Worm (Caenorhabditis elegans): ENCODE results near the gene aexr-3.

aexr-3 gene

DNA sequence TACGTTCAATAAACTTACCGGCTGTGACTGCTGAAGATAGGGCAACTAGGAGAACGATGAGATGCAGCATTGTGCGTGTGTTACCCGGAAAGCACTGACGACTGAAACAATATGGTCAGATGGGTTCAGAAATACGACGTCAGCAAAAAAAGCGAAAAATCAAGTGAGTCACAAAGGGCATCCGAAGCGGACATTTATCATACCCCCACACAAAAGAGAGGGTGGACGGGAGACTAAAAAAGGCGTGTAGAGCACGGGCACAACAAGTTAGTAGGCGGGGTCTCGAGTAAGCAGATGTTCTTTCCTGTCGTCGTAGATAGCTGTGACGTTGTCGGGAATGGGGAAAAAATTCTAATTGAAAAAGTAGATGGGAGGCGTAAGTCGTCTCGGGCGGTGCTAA is 41.6 kb downstream of the aexr-3 start, which contains the start of gene nlp-14:
Gene nlp-14, minus strand, starts transcription at position 101 of the 400 bp plus-strand sequence.
- TF ChIP-seq mxl-3 (GFP tag; optimal IDR thresholded peaks at IDR 0.05) (no peak), aha-1 (tag) (peak; percentile 75)

DNA sequence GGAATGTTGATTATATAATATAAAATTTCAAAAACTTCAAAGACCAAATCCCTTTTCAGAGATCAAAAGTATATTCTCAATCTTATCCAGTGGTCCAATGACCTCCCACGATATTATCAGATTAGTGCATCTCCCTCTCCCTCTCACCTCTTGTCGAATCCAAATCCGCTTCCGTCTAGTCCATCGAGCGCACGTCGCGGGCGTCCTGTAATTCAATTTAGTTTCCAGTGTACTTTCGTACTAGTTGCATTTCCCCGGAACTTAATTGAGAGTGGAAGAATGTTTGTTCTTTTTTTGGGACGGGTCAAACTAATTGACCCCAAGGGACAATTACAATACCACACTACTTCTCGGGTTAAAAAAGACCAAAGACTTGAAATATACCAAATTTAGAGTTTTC is 42.2 kb downstream of the aexr-3 start:
- TF ChIP-seq ztf-7 (tag; optimal IDR thresholded peaks at IDR 0.05), result no peak
- TF ChIP-seq lsy-2 (tag; optimal IDR thresholded peaks at IDR 0.05), result peak in 1 of 2 experiments; percentile 5
- TF ChIP-seq ces-1 (GFP tag; optimal IDR thresholded peaks at IDR 0.05), result peak; percentile 85
- no peak for TF ChIP-seq F37D6.2 (tag; optimal IDR thresholded peaks at IDR 0.05)
- no peak for TF ChIP-seq fkh-10 (GFP tag; optimal IDR thresholded peaks at IDR 0.05)
- 0 out of 2 replicates have a peak, but pooled peaks have one; percentile 21 for TF ChIP-seq F26F4.8 (GFP tag; conservative IDR thresholded peaks at IDR 0.05)

DNA sequence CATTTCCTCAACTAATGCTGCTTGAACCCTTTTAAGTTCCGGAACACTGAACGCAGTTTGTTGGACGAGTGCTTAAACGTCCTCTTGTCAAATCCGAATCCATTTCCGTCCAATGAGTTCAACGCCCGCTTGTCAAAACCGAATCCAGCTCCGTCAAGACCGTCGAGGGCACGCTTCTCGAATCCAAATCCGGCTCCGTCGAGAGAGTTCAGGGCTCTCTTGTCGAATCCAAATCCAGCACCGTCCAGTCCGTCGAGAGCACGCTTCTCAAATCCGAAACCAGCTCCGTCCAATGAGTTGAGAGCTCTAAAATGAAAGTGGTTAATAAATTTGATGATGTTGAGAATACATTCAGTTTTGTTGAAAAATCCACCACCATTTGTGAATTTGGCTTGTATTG is 43.2 kb downstream of the aexr-3 start:
- TF ChIP-seq madf-5 (GFP tag; IDR thresholded peaks at IDR 0.05) (no peak), set-16 (GFP tag; IDR thresholded peaks at IDR 0.05) (peak; percentile 52), mdt-29 (GFP tag; IDR thresholded peaks at IDR 0.05) (0 out of 2 replicates have a peak, but pooled peaks have one; percentile 10)

DNA sequence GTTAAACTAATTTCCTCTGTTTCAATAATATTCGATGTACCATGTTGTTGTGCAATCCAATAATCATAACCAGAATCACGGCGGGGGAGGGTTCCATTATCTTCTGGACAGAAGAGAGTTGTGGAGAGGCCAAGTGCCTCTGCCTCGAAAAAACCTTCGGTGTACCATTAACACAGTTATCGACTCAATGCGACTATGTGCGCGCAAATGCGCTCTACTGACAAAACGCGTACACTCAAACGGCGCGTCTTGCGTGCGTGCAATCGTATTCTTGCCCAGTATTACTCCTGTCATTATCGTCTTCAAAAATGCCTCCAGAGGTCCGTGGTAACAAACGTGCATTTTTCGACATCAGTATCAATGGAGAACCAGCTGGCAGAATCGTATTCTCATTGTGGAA is 49.9 kb downstream of the aexr-3 start, which contains the start of gene cyn-8:
Gene cyn-8, plus strand, starts transcription at position 217 of the 400 bp plus-strand sequence.
- TF ChIP-seq pqm-1 (tag; optimal IDR thresholded peaks at IDR 0.05) (peak; percentile 25), hmg-1.1 (GFP tag; IDR thresholded peaks at IDR 0.05) (0 out of 2 replicates have a peak, but pooled peaks have one; percentile 48), mxl-3 (GFP tag; optimal IDR thresholded peaks at IDR 0.05) (peak; percentile 47), rbr-2 (tag; optimal IDR thresholded peaks at IDR 0.05) (peak; percentile 23), daf-19 (GFP tag; conservative IDR thresholded peaks at IDR 0.05) (no peak), mdt-29 (GFP tag; IDR thresholded peaks at IDR 0.05) (0 out of 2 replicates have a peak, but pooled peaks have one; percentile 14), cey-2 (tag; optimal IDR thresholded peaks at IDR 0.05; ENCODE audit: borderline replicate concordance, insufficient read depth) (no peak), mep-1 (tag; optimal IDR thresholded peaks at IDR 0.05) (no peak), unc-39 (tag; optimal IDR thresholded peaks at IDR 0.05) (no peak), ceh-44 (GFP tag; IDR thresholded peaks at IDR 0.05) (no peak), Y105C5A.15 (GFP tag; IDR thresholded peaks at IDR 0.05) (no peak), aha-1 (tag) (peak; percentile 80), unc-62 (GFP tag; optimal IDR thresholded peaks at IDR 0.05 in 1 of 2) (peak in 1 of 2 experiments; percentile 69), unc-62 (tag; optimal IDR thresholded peaks at IDR 0.05) (no peak), vab-7 (GFP tag; IDR thresholded peaks at IDR 0.05) (peak; percentile 27; the same call in 1 of the 2 replicates), hlh-30 (tag; optimal IDR thresholded peaks at IDR 0.05; ENCODE audit: insufficient read depth) (peak; percentile 13), lin-38 (GFP tag; IDR thresholded peaks at IDR 0.05) (peak; percentile 92), pha-4 (GFP tag; IDR thresholded peaks at IDR 0.05) (no peak), pha-4 (tag; optimal IDR thresholded peaks at IDR 0.05) (peak; percentile 2), nhr-77 (tag; optimal IDR thresholded peaks at IDR 0.05) (peak; percentile 5), dpl-1 (GFP tag; optimal IDR thresholded peaks at IDR 0.05) (peak; percentile 2), dmd-8 (GFP tag; IDR thresholded peaks at IDR 0.05) (no peak), mdl-1 (tag; optimal IDR thresholded peaks at IDR 0.05) (peak in 1 of 2 experiments; percentile 8), madf-9 (GFP tag; conservative IDR thresholded peaks at IDR 0.05) (no peak)
